Fruit fly (Drosophila melanogaster) whole organism, embryonic: ENCODE measurements around the gene CG43999.
A peak's percentile ranks its signal among the peaks of the same experiment; 100 is the strongest.

Experiments used
- ATbp ChIP-seq: fragments of 200-800 bp; sonication (Bioruptor generic); optimal IDR thresholded peaks from 2 replicates; lab custom pipeline; 2017; ENCODE audit warnings: missing biosample characterization, mild to moderate bottlenecking, missing genetic modification characterization, missing genetic modification reagents
- CG10979 ChIP-seq: fragments of 200-800 bp; sonication (Bioruptor generic); optimal IDR thresholded peaks from 2 replicates; lab custom pipeline; 2018; ENCODE audit warnings: missing biosample characterization, mild to moderate bottlenecking, missing genetic modification characterization, moderate library complexity
- CG11695 ChIP-seq: fragments of 200-800 bp; sonication (Bioruptor generic); IDR thresholded peaks from 3 replicates; pipeline ENCODE4 v1.3.6; 2022; ENCODE audit warnings: missing biosample characterization, missing genetic modification characterization
- CG13287 ChIP-seq: fragments of 200-800 bp; sonication (Bioruptor generic); IDR thresholded peaks from 2 replicates; pipeline ENCODE4 v1.3.6; 2022; ENCODE audit warnings: missing biosample characterization, missing genetic modification characterization; ENCODE audit not compliant: partially characterized antibody
- CG13624 ChIP-seq: fragments of 200-800 bp; sonication (Bioruptor generic); optimal IDR thresholded peaks from 2 replicates; lab custom pipeline; 2016; ENCODE audit warnings: missing biosample characterization, missing genetic modification characterization
- CG13894 ChIP-seq: fragments of 200-800 bp; sonication (Bioruptor generic); optimal IDR thresholded peaks from 3 replicates; lab custom pipeline; 2018; ENCODE audit warnings: missing biosample characterization, mild to moderate bottlenecking, missing genetic modification characterization, moderate library complexity
- CG15514 ChIP-seq: fragments of 200-800 bp; sonication (Bioruptor generic); optimal IDR thresholded peaks from 3 replicates; lab custom pipeline; 2017; ENCODE audit warnings: missing biosample characterization, missing genetic modification characterization, mild to moderate bottlenecking, moderate library complexity, missing genetic modification reagents
- CG17186 ChIP-seq: fragments of 200-800 bp; sonication (Bioruptor generic); optimal IDR thresholded peaks from 3 replicates; lab custom pipeline; 2017; ENCODE audit warnings: missing biosample characterization, missing genetic modification reagents, missing genetic modification characterization
- CG2120 ChIP-seq: fragments of 200-800 bp; sonication (Bioruptor generic); optimal IDR thresholded peaks from 3 replicates; lab custom pipeline; 2016; ENCODE audit warnings: missing biosample characterization, missing genetic modification characterization
- CG4360 ChIP-seq: fragments of 200-800 bp; sonication (Bioruptor generic); IDR thresholded peaks from 2 replicates; pipeline ENCODE4 v1.3.6; 2022; ENCODE audit warnings: missing biosample characterization, missing genetic modification characterization
- CG8924 ChIP-seq: fragments of 200-800 bp; optimal IDR thresholded peaks from 3 replicates; lab custom pipeline; 2019; ENCODE audit warnings: missing biosample characterization, mild to moderate bottlenecking, missing genetic modification characterization, moderate library complexity
- Chrac-16 ChIP-seq: fragments of 200-800 bp; sonication (Bioruptor generic); optimal IDR thresholded peaks from 3 replicates; lab custom pipeline; 2016; ENCODE audit warnings: missing biosample characterization, missing genetic modification characterization
- CkIIα-i1 ChIP-seq: fragments of 200-800 bp; sonication (Bioruptor generic); IDR thresholded peaks from 2 replicates; pipeline ENCODE4 v1.3.6; 2022; ENCODE audit warnings: missing biosample characterization, missing genetic modification characterization
- ERR ChIP-seq: fragments of 200-800 bp; sonication (Bioruptor generic); optimal IDR thresholded peaks from 2 replicates; lab custom pipeline; 2016; ENCODE audit warnings: missing biosample characterization, missing genetic modification characterization
- Med ChIP-seq: fragments of 200-800 bp; sonication (Bioruptor generic); peaks from one replicate; lab custom pipeline; 2016; ENCODE audit warnings: missing biosample characterization, missing genetic modification characterization, mild to moderate bottlenecking, inconsistent platforms, moderate library complexity
- Oli ChIP-seq: fragments of 200-800 bp; sonication (Bioruptor generic); optimal IDR thresholded peaks from 2 replicates; lab custom pipeline; 2018; ENCODE audit warnings: missing biosample characterization, mild to moderate bottlenecking, missing genetic modification characterization, moderate library complexity
- Ssrp ChIP-seq: fragments of 200-800 bp; sonication (Bioruptor generic); optimal IDR thresholded peaks from 2 replicates; lab custom pipeline; 2018; ENCODE audit warnings: missing biosample characterization, mild to moderate bottlenecking, missing genetic modification characterization, moderate library complexity
- Taf1 ChIP-seq: fragments of 200-800 bp; sonication (Bioruptor generic); IDR thresholded peaks from 2 replicates; pipeline ENCODE4 v1.3.6; 2022; ENCODE audit warnings: missing biosample characterization, missing genetic modification characterization
- Xbp1 ChIP-seq: fragments of 200-800 bp; sonication (Bioruptor generic); optimal IDR thresholded peaks from 3 replicates; lab custom pipeline; 2016; ENCODE audit warnings: missing biosample characterization, mild to moderate bottlenecking, missing genetic modification characterization
- ab ChIP-seq: fragments of 200-800 bp; sonication (Bioruptor generic); optimal IDR thresholded peaks from 2 replicates; lab custom pipeline; 2016; ENCODE audit warnings: missing biosample characterization, missing genetic modification characterization
- abd-A ChIP-seq: fragments of 200-800 bp; sonication (Bioruptor generic); optimal IDR thresholded peaks from 3 replicates; lab custom pipeline; 2019; ENCODE audit warnings: missing biosample characterization, mild to moderate bottlenecking, missing genetic modification characterization, moderate library complexity
- bsh ChIP-seq, 2 experiments: fragments of 200-800 bp; sonication (Bioruptor generic); optimal IDR thresholded peaks; 2 replicates each; lab custom pipeline; 2017 to 2018; ENCODE audit warnings: mild to moderate bottlenecking in 2 of 2, missing biosample characterization in 2 of 2, missing genetic modification characterization in 2 of 2, moderate library complexity in 1 of 2
- chinmo ChIP-seq: fragments of 200-800 bp; sonication (Bioruptor generic); IDR thresholded peaks from 4 replicates; pipeline ENCODE4 v1.3.6; 2022; ENCODE audit warnings: missing biosample characterization, missing genetic modification characterization; ENCODE audit not compliant: partially characterized antibody
- chn ChIP-seq: fragments of 200-800 bp; sonication (Bioruptor generic); optimal IDR thresholded peaks from 2 replicates; lab custom pipeline; 2016; ENCODE audit warnings: missing biosample characterization, missing genetic modification characterization
- corto ChIP-seq: fragments of 200-800 bp; sonication (Bioruptor generic); optimal IDR thresholded peaks from 2 replicates; lab custom pipeline; 2016; ENCODE audit warnings: missing biosample characterization, mild to moderate bottlenecking, missing genetic modification characterization, moderate library complexity
- crol ChIP-seq: fragments of 200-800 bp; sonication (Bioruptor generic); IDR thresholded peaks from 2 replicates; pipeline ENCODE4 v1.3.6; 2022; ENCODE audit warnings: missing biosample characterization, missing genetic modification characterization
- cwo ChIP-seq: fragments of 200-800 bp; sonication (Bioruptor generic); optimal IDR thresholded peaks from 3 replicates; lab custom pipeline; 2017; ENCODE audit warnings: missing biosample characterization, missing genetic modification characterization, mild to moderate bottlenecking, moderate library complexity, missing genetic modification reagents
- emc ChIP-seq: fragments of 200-800 bp; sonication (Bioruptor generic); optimal IDR thresholded peaks from 2 replicates; lab custom pipeline; 2016; ENCODE audit warnings: missing biosample characterization, missing genetic modification characterization
- gem ChIP-seq: fragments of 200-800 bp; sonication (Bioruptor generic); optimal IDR thresholded peaks from 2 replicates; lab custom pipeline; 2019; ENCODE audit warnings: missing biosample characterization, mild to moderate bottlenecking, missing genetic modification characterization, moderate library complexity
- lmd ChIP-seq: fragments of 200-800 bp; sonication (Bioruptor generic); IDR thresholded peaks from 2 replicates; pipeline ENCODE4 v1.3.6; 2022; ENCODE audit warnings: missing biosample characterization, missing genetic modification characterization
- nmo ChIP-seq: fragments of 200-800 bp; sonication (Bioruptor generic); optimal IDR thresholded peaks from 2 replicates; lab custom pipeline; 2018; ENCODE audit warnings: missing biosample characterization, mild to moderate bottlenecking, missing genetic modification characterization, moderate library complexity
- pros ChIP-seq: fragments of 200-800 bp; sonication (Bioruptor generic); optimal IDR thresholded peaks from 3 replicates; lab custom pipeline; 2019; ENCODE audit warnings: missing biosample characterization, mild to moderate bottlenecking, missing genetic modification characterization, moderate library complexity
- pzg ChIP-seq: fragments of 200-800 bp; sonication (Bioruptor generic); optimal IDR thresholded peaks from 3 replicates; lab custom pipeline; 2018; ENCODE audit warnings: missing biosample characterization, mild to moderate bottlenecking, missing genetic modification characterization, moderate library complexity
- sd ChIP-seq: fragments of 200-800 bp; sonication (Bioruptor generic); optimal IDR thresholded peaks from 3 replicates; lab custom pipeline; 2018; ENCODE audit warnings: missing biosample characterization, mild to moderate bottlenecking, missing genetic modification characterization, moderate library complexity
- sens-2 ChIP-seq: fragments of 200-800 bp; sonication (Bioruptor generic); IDR thresholded peaks from 2 replicates; pipeline ENCODE4 v1.3.6; 2022; ENCODE audit warnings: missing biosample characterization, missing genetic modification characterization
- shn ChIP-seq: fragments of 200-800 bp; sonication (Bioruptor generic); optimal IDR thresholded peaks from 3 replicates; lab custom pipeline; 2016; ENCODE audit warnings: missing biosample characterization, missing genetic modification characterization
- sqz ChIP-seq: fragments of 200-800 bp; sonication (Bioruptor generic); optimal IDR thresholded peaks from 3 replicates; lab custom pipeline; 2018; ENCODE audit warnings: missing biosample characterization, mild to moderate bottlenecking, missing genetic modification characterization
- vvl ChIP-seq: fragments of 200-800 bp; sonication (Bioruptor generic); IDR thresholded peaks from 2 replicates; pipeline ENCODE4 v1.3.6; 2022; ENCODE audit warnings: missing biosample characterization, missing genetic modification characterization
- wor ChIP-seq: fragments of 200-800 bp; sonication (Bioruptor generic); IDR thresholded peaks from 2 replicates; pipeline ENCODE4 v1.3.6; 2022; ENCODE audit warnings: missing biosample characterization, missing genetic modification characterization

Gene CG43999

dm6 chr3R:23915042-23915428 lies 13.8 kb downstream of the CG43999 start (continued):
- TF ChIP-seq nmo (peak; percentile 11), CG17186 (GFP tag; lab: Kevin White, UChicago) (no peak), CG8924 (tag; lab: Kevin White, UChicago) (peak; percentile 8), shn (GFP tag; lab: Kevin White, UChicago) (no peak), Taf1 (GFP tag; lab: Robert Waterston, UW) (0 out of 2 replicates have a peak, but pooled peaks have one; percentile 27), crol (GFP tag; lab: Robert Waterston, UW) (peak; percentile 34; the same call in 1 of the 2 replicates), Ssrp (tag; lab: Kevin White, UChicago) (peak; percentile 12), ab (GFP tag; lab: Kevin White, UChicago) (no peak), ATbp (GFP tag; lab: Kevin White, UChicago) (peak; percentile 17), CG15514 (GFP tag; lab: Kevin White, UChicago) (no peak), Xbp1 (GFP tag; lab: Kevin White, UChicago) (peak; percentile 26), lmd (GFP tag; lab: Robert Waterston, UW) (peak; percentile 54), CkIIα-i1 (GFP tag; lab: Robert Waterston, UW) (0 out of 2 replicates have a peak, but pooled peaks have one; percentile 19), CG2120 (GFP tag; lab: Kevin White, UChicago) (peak; percentile 50), corto (GFP tag; lab: Kevin White, UChicago) (peak; percentile 91), pzg (GFP tag; lab: Kevin White, UChicago) (no peak), CG10979 (tag; lab: Kevin White, UChicago) (peak; percentile 16), ERR (GFP tag; lab: Kevin White, UChicago) (no peak), Oli (tag; lab: Kevin White, UChicago) (peak; percentile 21), sens-2 (no peak), bsh (GFP tag; optimal IDR thresholded peaks at IDR 0.05; lab: Kevin White, UChicago) (peak; percentile 38 to 66), gem (peak; percentile 63), wor (0 out of 2 replicates have a peak, but pooled peaks have one; percentile 20), emc (GFP tag; lab: Kevin White, UChicago) (no peak), CG4360 (GFP tag; lab: Robert Waterston, UW) (no peak)

DNA sequence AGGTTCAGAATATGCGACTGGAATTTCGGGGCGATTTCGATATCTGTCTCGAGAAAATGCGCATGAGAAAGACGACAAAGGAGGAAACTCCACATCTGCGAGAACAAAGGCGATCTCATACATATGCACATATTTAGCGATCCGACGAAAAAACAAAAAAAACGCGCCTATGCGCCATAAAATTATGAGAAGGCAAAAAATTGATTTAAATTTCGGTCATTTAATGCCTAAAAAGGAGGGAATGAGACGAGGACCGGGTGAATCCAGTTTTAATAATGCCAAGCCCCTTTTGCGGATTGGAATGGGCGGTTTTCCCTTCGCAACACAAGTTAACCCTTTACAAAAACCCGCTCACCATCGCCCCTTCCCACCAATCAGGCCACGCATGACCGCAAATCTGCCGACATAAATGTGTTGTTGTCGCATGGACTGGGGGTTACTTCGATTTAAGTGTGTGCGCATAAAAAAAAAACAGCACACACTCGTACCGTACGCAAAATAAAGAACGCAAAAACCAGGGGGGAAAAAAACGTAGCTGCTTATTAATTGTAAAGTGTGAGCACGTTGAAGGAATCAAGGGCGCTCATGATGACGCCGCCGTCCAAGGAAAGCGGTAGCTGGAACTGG lies 14.3 kb downstream of the CG43999 start:
- TF ChIP-seq CG13287 (GFP tag; lab: Robert Waterston, UW), result 0 out of 2 replicates have a peak, but pooled peaks have one; percentile 8
- TF ChIP-seq abd-A (tag; lab: Kevin White, UChicago), result peak; percentile 76
- peak; percentile 67; the same call in 1 of the 2 replicates for TF ChIP-seq vvl (GFP tag; lab: Robert Waterston, UW)
- TF ChIP-seq CG13894, result peak; percentile 25
- TF ChIP-seq CG11695 (GFP tag; lab: Robert Waterston, UW), result 0 out of 3 replicates have a peak, but pooled peaks have one; percentile 14
- peak; percentile 88 for TF ChIP-seq sd
- peak; percentile 56 for TF ChIP-seq cwo
- TF ChIP-seq chn (GFP tag; lab: Kevin White, UChicago), result no peak
- TF ChIP-seq CG13624 (GFP tag; lab: Kevin White, UChicago), result peak; percentile 15
- peak; percentile 65 for TF ChIP-seq sqz (GFP tag; lab: Kevin White, UChicago)
- TF ChIP-seq Med, result peak; percentile 44
- TF ChIP-seq Chrac-16 (GFP tag; lab: Kevin White, UChicago), result no peak
- TF ChIP-seq chinmo, result peak; percentile 88; the same call in 2 of the 4 replicates
- no peak for TF ChIP-seq wor
- peak; percentile 18 for TF ChIP-seq pros (GFP tag; lab: Kevin White, UChicago)
